Worm (Caenorhabditis elegans): ENCODE results near the gene cutc-1.

cutc-1 gene

ce11 chrIII:8417192-8417967 is 14.0 kb upstream of the cutc-1 start:
- TF ChIP-seq T22C8.4 (GFP tag; IDR thresholded peaks at IDR 0.05): peak; percentile 64; the same call in 1 of the 2 replicates
- no peak for TF ChIP-seq ztf-29 (GFP tag; IDR thresholded peaks at IDR 0.05)
- TF ChIP-seq cog-1 (tag; optimal IDR thresholded peaks at IDR 0.05): peak; percentile 95
- 0 out of 2 replicates have a peak, but pooled peaks have one; percentile 38 for TF ChIP-seq flt-1 (GFP tag; IDR thresholded peaks at IDR 0.05)
- no peak for TF ChIP-seq ref-1 (GFP tag; conservative IDR thresholded peaks at IDR 0.05)
- peak; percentile 43; the same call in 1 of the 2 replicates for TF ChIP-seq ztf-23 (GFP tag; IDR thresholded peaks at IDR 0.05)
- no peak for TF ChIP-seq tab-1 (GFP tag; IDR thresholded peaks at IDR 0.05)
- TF ChIP-seq med-1 (GFP tag; optimal IDR thresholded peaks at IDR 0.05; ENCODE audit: insufficient read depth): no peak
- no peak for TF ChIP-seq klf-2 (GFP tag; conservative IDR thresholded peaks at IDR 0.05)

DNA sequence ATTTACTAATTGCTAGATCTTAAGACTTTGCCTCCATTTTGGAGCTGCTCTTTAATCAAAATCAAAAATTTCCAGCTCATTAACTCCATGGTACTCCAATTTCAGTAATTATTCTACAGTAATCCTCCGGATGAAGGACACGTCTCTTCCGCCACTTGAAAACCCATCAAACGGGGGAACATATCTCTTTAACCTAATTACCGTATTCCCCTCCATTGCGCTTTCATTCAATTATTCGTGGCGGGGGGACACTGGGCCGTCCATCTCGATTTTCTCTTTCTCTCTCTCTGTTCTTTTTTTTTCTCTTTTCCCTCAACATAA is 13.4 kb upstream of the cutc-1 start:
- no peak for TF ChIP-seq med-1 (GFP tag; optimal IDR thresholded peaks at IDR 0.05; ENCODE audit: insufficient read depth)
- TF ChIP-seq tab-1 (GFP tag; IDR thresholded peaks at IDR 0.05): no peak
- no peak for TF ChIP-seq cog-1 (tag; optimal IDR thresholded peaks at IDR 0.05)
- no peak for TF ChIP-seq ztf-23 (GFP tag; IDR thresholded peaks at IDR 0.05)
- no peak for TF ChIP-seq ztf-29 (GFP tag; IDR thresholded peaks at IDR 0.05)
- TF ChIP-seq flt-1 (GFP tag; IDR thresholded peaks at IDR 0.05): no peak
- no peak for TF ChIP-seq ref-1 (GFP tag; conservative IDR thresholded peaks at IDR 0.05)
- TF ChIP-seq klf-2 (GFP tag; conservative IDR thresholded peaks at IDR 0.05): no peak
- no peak for TF ChIP-seq T22C8.4 (GFP tag; IDR thresholded peaks at IDR 0.05)

DNA sequence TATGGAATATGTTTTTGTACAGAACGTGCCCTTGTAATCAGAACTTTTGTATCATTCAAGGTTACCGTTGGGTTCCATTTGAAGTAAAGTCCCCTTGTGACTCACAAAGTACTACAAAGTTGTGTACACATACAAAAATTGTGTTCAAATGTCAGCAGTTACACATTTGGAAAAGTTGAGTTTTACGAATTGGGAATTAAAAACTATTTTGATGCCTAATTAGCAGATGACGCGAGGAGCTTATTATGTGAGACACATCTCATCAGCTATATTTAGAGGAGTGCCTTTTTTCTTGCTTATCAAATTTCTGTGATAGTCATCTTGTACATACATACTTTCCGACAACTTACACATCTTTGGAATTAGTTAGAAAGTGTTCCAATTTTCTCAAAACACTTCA is 10.1 kb upstream of the cutc-1 start:
- TF ChIP-seq tab-1 (GFP tag; IDR thresholded peaks at IDR 0.05) (no peak), cog-1 (tag; optimal IDR thresholded peaks at IDR 0.05) (no peak), flt-1 (GFP tag; IDR thresholded peaks at IDR 0.05) (no peak), T22C8.4 (GFP tag; IDR thresholded peaks at IDR 0.05) (no peak), ztf-23 (GFP tag; IDR thresholded peaks at IDR 0.05) (no peak), ztf-29 (GFP tag; IDR thresholded peaks at IDR 0.05) (no peak), klf-2 (GFP tag; conservative IDR thresholded peaks at IDR 0.05) (no peak), med-1 (GFP tag; optimal IDR thresholded peaks at IDR 0.05; ENCODE audit: insufficient read depth) (no peak), ref-1 (GFP tag; conservative IDR thresholded peaks at IDR 0.05) (no peak)

DNA sequence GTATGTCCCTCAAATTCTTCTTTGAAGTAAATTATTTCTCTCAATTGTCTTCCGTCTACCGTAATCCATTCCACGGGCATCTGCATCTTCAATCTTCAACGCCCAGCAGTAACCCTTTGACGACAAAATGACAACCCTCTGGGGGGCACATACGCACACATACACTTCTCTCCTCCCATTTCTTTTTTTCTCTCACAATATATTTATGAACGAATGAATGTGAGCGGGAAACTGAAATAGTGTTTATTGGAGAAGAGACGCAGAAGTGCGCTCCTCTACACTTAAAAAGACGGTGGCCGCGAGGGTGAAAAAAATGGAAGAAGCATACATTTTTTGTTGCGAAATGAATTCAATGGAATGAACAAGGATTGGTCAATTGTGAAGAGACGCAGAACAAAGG is 8.6 kb upstream of the cutc-1 start:
- peak; percentile 13 for TF ChIP-seq cog-1 (tag; optimal IDR thresholded peaks at IDR 0.05)
- no peak for TF ChIP-seq tab-1 (GFP tag; IDR thresholded peaks at IDR 0.05)
- TF ChIP-seq klf-2 (GFP tag; conservative IDR thresholded peaks at IDR 0.05): no peak
- TF ChIP-seq ztf-23 (GFP tag; IDR thresholded peaks at IDR 0.05): peak; percentile 98
- peak; percentile 69; the same call in 1 of the 2 replicates for TF ChIP-seq flt-1 (GFP tag; IDR thresholded peaks at IDR 0.05)
- TF ChIP-seq ztf-29 (GFP tag; IDR thresholded peaks at IDR 0.05): no peak

DNA sequence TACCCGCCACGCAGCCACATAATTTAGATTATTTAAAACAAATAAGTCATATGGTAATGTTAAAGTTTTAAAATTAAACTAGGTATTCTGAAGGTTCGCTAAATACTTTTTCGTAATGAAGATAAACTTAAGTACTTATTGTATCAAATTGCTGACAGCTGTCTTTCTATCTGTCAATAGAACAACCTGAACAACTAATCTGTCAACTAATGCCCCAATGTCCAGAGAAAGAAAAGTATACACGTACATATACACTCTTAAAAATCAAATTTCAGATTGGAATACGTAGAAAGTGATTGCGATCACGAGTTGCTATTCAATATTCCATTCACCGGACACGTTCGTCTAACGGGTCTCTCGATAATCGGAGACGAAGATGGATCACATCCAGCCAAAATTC is 7.3 kb upstream of the cutc-1 start:
- no peak for TF ChIP-seq ref-1 (GFP tag; conservative IDR thresholded peaks at IDR 0.05)
- TF ChIP-seq cog-1 (tag; optimal IDR thresholded peaks at IDR 0.05): no peak
- TF ChIP-seq ztf-29 (GFP tag; IDR thresholded peaks at IDR 0.05): no peak
- no peak for TF ChIP-seq klf-2 (GFP tag; conservative IDR thresholded peaks at IDR 0.05)
- no peak for TF ChIP-seq med-1 (GFP tag; optimal IDR thresholded peaks at IDR 0.05; ENCODE audit: insufficient read depth)
- no peak for TF ChIP-seq T22C8.4 (GFP tag; IDR thresholded peaks at IDR 0.05)
- no peak for TF ChIP-seq ztf-23 (GFP tag; IDR thresholded peaks at IDR 0.05)
- TF ChIP-seq tab-1 (GFP tag; IDR thresholded peaks at IDR 0.05): no peak

- no peak for TF ChIP-seq tab-1 (GFP tag; IDR thresholded peaks at IDR 0.05)
- TF ChIP-seq ztf-29 (GFP tag; IDR thresholded peaks at IDR 0.05): no peak
- no peak for TF ChIP-seq med-1 (GFP tag; optimal IDR thresholded peaks at IDR 0.05; ENCODE audit: insufficient read depth)
- no peak for TF ChIP-seq T22C8.4 (GFP tag; IDR thresholded peaks at IDR 0.05)
- TF ChIP-seq klf-2 (GFP tag; conservative IDR thresholded peaks at IDR 0.05): no peak
- TF ChIP-seq flt-1 (GFP tag; IDR thresholded peaks at IDR 0.05): no peak
Observed at ce11 chrIII:8409166-8409565, 5.8 kb upstream of the cutc-1 start, which contains the start of gene ZK353.9. Gene ZK353.9, plus strand, starts transcription at chrIII:8409496.

DNA sequence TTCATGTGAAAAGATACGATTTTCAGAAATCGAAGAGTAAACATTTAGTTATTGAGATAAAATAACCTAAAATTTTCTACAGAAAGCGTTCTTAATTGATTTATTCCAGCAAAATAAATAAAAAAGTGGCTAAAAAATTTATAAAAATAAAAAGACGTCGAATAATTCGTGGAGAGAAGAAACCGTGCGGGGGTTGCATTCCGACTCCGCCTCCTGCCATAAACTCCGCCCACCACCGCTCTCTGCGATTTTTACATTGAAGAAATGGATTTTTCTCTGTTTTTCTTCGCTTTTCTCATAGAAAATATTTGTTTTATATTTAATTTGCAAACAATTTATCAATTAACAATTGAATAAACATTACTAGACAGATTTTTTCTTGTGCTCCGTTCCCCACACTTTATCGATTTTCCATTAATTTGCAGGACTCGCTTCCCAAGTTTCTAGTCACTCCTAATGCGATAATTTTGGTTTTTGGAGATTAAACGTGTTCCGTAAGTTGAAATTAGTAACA is 2.1 kb upstream of the cutc-1 start, which contains the start of the genes ubxn-4 and cyy-1:
Gene ubxn-4 (minus strand): TSS at position 114 of the 514 bp plus-strand sequence.
Gene cyy-1 (plus strand): TSS at position 426 of the 514 bp plus-strand sequence.
- 0 out of 2 replicates have a peak, but pooled peaks have one; percentile 17 for TF ChIP-seq flt-1 (GFP tag; IDR thresholded peaks at IDR 0.05)
- no peak for TF ChIP-seq ztf-29 (GFP tag; IDR thresholded peaks at IDR 0.05)

DNA sequence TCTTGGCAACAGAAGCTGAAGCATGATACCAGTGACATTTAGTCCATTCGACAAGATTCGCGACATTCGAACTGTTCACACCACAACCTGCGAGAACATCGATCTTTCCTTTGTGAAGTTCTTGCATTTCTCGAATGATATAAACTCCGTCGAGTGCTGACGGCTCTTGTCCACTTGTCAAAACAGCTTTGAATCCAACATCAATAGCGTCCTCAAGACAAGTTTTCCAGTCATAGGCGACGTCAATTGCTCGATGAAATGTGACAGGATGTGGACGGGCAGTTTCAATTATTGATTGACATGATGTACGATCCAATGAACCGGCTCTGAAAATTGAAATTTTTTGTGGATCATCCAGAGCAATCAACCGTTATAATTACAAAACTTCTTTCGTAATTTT is 774 bp downstream of the cutc-1 start:
- no peak for TF ChIP-seq ztf-23 (GFP tag; IDR thresholded peaks at IDR 0.05)
- TF ChIP-seq med-1 (GFP tag; optimal IDR thresholded peaks at IDR 0.05; ENCODE audit: insufficient read depth): no peak
- TF ChIP-seq T22C8.4 (GFP tag; IDR thresholded peaks at IDR 0.05): no peak
- TF ChIP-seq tab-1 (GFP tag; IDR thresholded peaks at IDR 0.05): no peak

ce11 chrIII:8401887-8402286 is 1.5 kb downstream of the cutc-1 start, which contains the start of gene lap-1:
Gene lap-1, minus strand, starts transcription at chrIII:8401928.
- no peak for TF ChIP-seq tab-1 (GFP tag; IDR thresholded peaks at IDR 0.05)
- no peak for TF ChIP-seq cog-1 (tag; optimal IDR thresholded peaks at IDR 0.05)
- no peak for TF ChIP-seq flt-1 (GFP tag; IDR thresholded peaks at IDR 0.05)
- TF ChIP-seq ztf-23 (GFP tag; IDR thresholded peaks at IDR 0.05): no peak
- TF ChIP-seq klf-2 (GFP tag; conservative IDR thresholded peaks at IDR 0.05): no peak
- no peak for TF ChIP-seq ztf-29 (GFP tag; IDR thresholded peaks at IDR 0.05)
- no peak for TF ChIP-seq med-1 (GFP tag; optimal IDR thresholded peaks at IDR 0.05; ENCODE audit: insufficient read depth)
- no peak for TF ChIP-seq ref-1 (GFP tag; conservative IDR thresholded peaks at IDR 0.05)
- TF ChIP-seq T22C8.4 (GFP tag; IDR thresholded peaks at IDR 0.05): no peak

DNA sequence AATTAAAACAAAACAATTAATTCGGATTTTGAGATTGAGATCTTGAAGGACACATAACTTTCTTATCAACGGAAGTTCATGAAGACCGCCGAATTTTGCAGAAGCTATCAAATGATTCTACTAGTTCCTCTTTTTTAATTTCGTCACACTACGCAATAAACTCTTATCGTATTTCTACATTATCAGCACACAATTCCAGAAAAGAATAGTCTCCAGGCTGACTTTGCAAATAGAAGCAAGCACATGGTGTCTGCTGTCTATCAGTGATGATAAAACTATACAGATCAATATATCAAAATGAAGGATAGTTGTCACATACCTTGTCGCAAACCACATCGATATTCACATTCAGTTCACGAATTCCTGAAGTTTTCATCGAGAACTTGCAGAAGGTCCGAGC is 2.9 kb downstream of the cutc-1 start:
- no peak for TF ChIP-seq flt-1 (GFP tag; IDR thresholded peaks at IDR 0.05)
- TF ChIP-seq cog-1 (tag; optimal IDR thresholded peaks at IDR 0.05): no peak
- no peak for TF ChIP-seq ztf-23 (GFP tag; IDR thresholded peaks at IDR 0.05)
- no peak for TF ChIP-seq ztf-29 (GFP tag; IDR thresholded peaks at IDR 0.05)
- TF ChIP-seq tab-1 (GFP tag; IDR thresholded peaks at IDR 0.05): no peak
- no peak for TF ChIP-seq klf-2 (GFP tag; conservative IDR thresholded peaks at IDR 0.05)
- no peak for TF ChIP-seq ref-1 (GFP tag; conservative IDR thresholded peaks at IDR 0.05)
- TF ChIP-seq med-1 (GFP tag; optimal IDR thresholded peaks at IDR 0.05; ENCODE audit: insufficient read depth): no peak
- TF ChIP-seq T22C8.4 (GFP tag; IDR thresholded peaks at IDR 0.05): no peak
